Worm (Caenorhabditis elegans) whole organism, midembryonic: ENCODE data around the gene grl-13.

Source experiments
- flt-1 ChIP-seq: fragments of 200-800 bp; sonication (Bioruptor generic); IDR thresholded peaks from 2 replicates; pipeline ENCODE4 v1.3.6; 2022; ENCODE audit warnings: missing genetic modification characterization, missing compliant biosample characterization
- klf-2 ChIP-seq: fragments of 200-800 bp; sonication (Bioruptor generic); conservative IDR thresholded peaks from 2 replicates; pipeline ENCODE4 v1.3.6; 2022; ENCODE audit warnings: missing genetic modification reagents, missing genetic modification characterization, missing compliant biosample characterization
- ref-1 ChIP-seq: fragments of 200-800 bp; sonication (Bioruptor generic); conservative IDR thresholded peaks from 2 replicates; pipeline ENCODE4 v1.3.6; 2022; ENCODE audit warnings: missing genetic modification reagents, missing genetic modification characterization, missing compliant biosample characterization
- tab-1 ChIP-seq: fragments of 200-800 bp; sonication (Bioruptor generic); IDR thresholded peaks from 2 replicates; pipeline ENCODE4 v1.3.6; 2022; ENCODE audit warnings: missing genetic modification characterization, missing compliant biosample characterization
- ztf-29 ChIP-seq: fragments of 200-800 bp; sonication (Bioruptor generic); IDR thresholded peaks from 2 replicates; pipeline ENCODE4 v1.3.6; 2022; ENCODE audit warnings: missing genetic modification reagents, missing genetic modification characterization, missing compliant biosample characterization

ce11 chrV:4357369-4357768 is 7.0 kb downstream of the grl-13 start:
- no peak for TF ChIP-seq ref-1 (GFP tag; lab: Robert Waterston, UW)
- no peak for TF ChIP-seq klf-2 (GFP tag; lab: Robert Waterston, UW)
- no peak for TF ChIP-seq tab-1 (GFP tag; lab: Robert Waterston, UW)
- TF ChIP-seq flt-1 (GFP tag; lab: Robert Waterston, UW) = no peak
- TF ChIP-seq ztf-29 (GFP tag; lab: Robert Waterston, UW) = no peak
